Fruit fly (Drosophila melanogaster) whole organism, prepupa: ENCODE measurements around the gene CG2652.

Experiments
- CG31627 ChIP-seq: fragments of 200-800 bp; sonication (Bioruptor generic); optimal IDR thresholded peaks from 3 replicates; lab custom pipeline; 2016; ENCODE audit warnings: missing biosample characterization, missing genetic modification characterization
- CG3919 ChIP-seq: fragments of 200-800 bp; sonication (Bioruptor generic); optimal IDR thresholded peaks from 3 replicates; lab custom pipeline; 2016; ENCODE audit warnings: missing biosample characterization, missing genetic modification characterization
- CG6792 ChIP-seq: fragments of 200-800 bp; sonication (Bioruptor generic); optimal IDR thresholded peaks from 3 replicates; lab custom pipeline; 2016; ENCODE audit warnings: missing biosample characterization, missing genetic modification characterization
- Eip93F ChIP-seq: fragments of 200-800 bp; sonication (Bioruptor generic); optimal IDR thresholded peaks from 2 replicates; lab custom pipeline; 2016; ENCODE audit warnings: missing biosample characterization, mild to moderate bottlenecking, missing genetic modification characterization
- Hr39 ChIP-seq: fragments of 200-800 bp; sonication (Bioruptor generic); optimal IDR thresholded peaks from 2 replicates; lab custom pipeline; 2016; ENCODE audit warnings: missing biosample characterization, missing genetic modification characterization
- acj6 ChIP-seq: fragments of 200-800 bp; sonication (Bioruptor generic); optimal IDR thresholded peaks from 3 replicates; lab custom pipeline; 2016; ENCODE audit warnings: missing biosample characterization, missing genetic modification characterization
- fd59A ChIP-seq: fragments of 200-800 bp; sonication (Bioruptor generic); optimal IDR thresholded peaks from 2 replicates; lab custom pipeline; 2017; ENCODE audit warnings: missing biosample characterization, mild to moderate bottlenecking, missing genetic modification characterization, missing genetic modification reagents
- fd85E ChIP-seq: fragments of 200-800 bp; sonication (Bioruptor generic); optimal IDR thresholded peaks from 3 replicates; lab custom pipeline; 2016; ENCODE audit warnings: missing biosample characterization, missing genetic modification characterization
- fkh ChIP-seq: fragments of 200-800 bp; sonication (Bioruptor generic); optimal IDR thresholded peaks from 3 replicates; lab custom pipeline; 2017; ENCODE audit warnings: missing biosample characterization, mild to moderate bottlenecking, missing genetic modification characterization, moderate library complexity
- svp ChIP-seq: fragments of 200-800 bp; sonication (Bioruptor generic); peaks from one replicate; lab custom pipeline; 2016; ENCODE audit warnings: missing biosample characterization, missing genetic modification characterization
- vri ChIP-seq: fragments of 200-800 bp; sonication (Bioruptor generic); optimal IDR thresholded peaks from 3 replicates; lab custom pipeline; 2016; ENCODE audit warnings: missing biosample characterization, mild to moderate bottlenecking, missing genetic modification characterization

dm6 chrX:2647950-2648613 is 34.6 kb downstream of the CG2652 start:
- TF ChIP-seq svp (GFP tag; lab: Kevin White, UChicago) (peak; percentile 61), CG6792 (GFP tag; lab: Kevin White, UChicago) (peak; percentile 16), Hr39 (GFP tag; lab: Kevin White, UChicago) (peak; percentile 81), fd59A (GFP tag; lab: Kevin White, UChicago) (peak; percentile 30), Eip93F (peak; percentile 66), vri (peak; percentile 60), fkh (GFP tag; lab: Kevin White, UChicago) (no peak), CG31627 (peak; percentile 72), CG3919 (GFP tag; lab: Kevin White, UChicago) (peak; percentile 46), fd85E (GFP tag; lab: Kevin White, UChicago) (no peak), acj6 (GFP tag; lab: Kevin White, UChicago) (peak; percentile 60)
